Fruit fly (Drosophila melanogaster): ENCODE results near the gene CG42507.

CG42507 gene

dm6 chr3L:14775711-14776660 is 18.2 kb upstream of the CG42507 start, which contains the start of gene mop (continued):
- TF ChIP-seq CG2202 (tag; optimal IDR thresholded peaks at IDR 0.05), result no peak
- TF ChIP-seq Aef1 (GFP tag; IDR thresholded peaks at IDR 0.05), result peak; percentile 30; the same call in 1 of the 3 replicates
- TF ChIP-seq HLHmδ (GFP tag; optimal IDR thresholded peaks at IDR 0.05), result no peak
- TF ChIP-seq Awh (GFP tag; IDR thresholded peaks at IDR 0.05), result peak; percentile 43
- TF ChIP-seq pzg (GFP tag; optimal IDR thresholded peaks at IDR 0.05), result peak; percentile 54
- no peak for TF ChIP-seq Dfd (GFP tag; optimal IDR thresholded peaks at IDR 0.05)
- peak; percentile 2 for TF ChIP-seq CG9817 (tag; optimal IDR thresholded peaks at IDR 0.05)
- TF ChIP-seq Dbx (GFP tag; IDR thresholded peaks at IDR 0.05), result peak; percentile 70; the same call in 2 of the 3 replicates
- TF ChIP-seq ci (GFP tag; IDR thresholded peaks at IDR 0.05), result peak; percentile 56; the same call in 1 of the 3 replicates
- TF ChIP-seq CG6813 (GFP tag; optimal IDR thresholded peaks at IDR 0.05), result no peak
- TF ChIP-seq CG32532 (GFP tag; IDR thresholded peaks at IDR 0.05), result peak; percentile 80
- TF ChIP-seq CG2120 (GFP tag; optimal IDR thresholded peaks at IDR 0.05), result peak; percentile 64
- peak; percentile 65 for TF ChIP-seq bbx (GFP tag; IDR thresholded peaks at IDR 0.05; ENCODE audit: partially characterized antibody)
- TF ChIP-seq Hmr (GFP tag; optimal IDR thresholded peaks at IDR 0.05), result no peak
- TF ChIP-seq CG14441 (GFP tag; IDR thresholded peaks at IDR 0.05), result peak; percentile 63
- TF ChIP-seq H2.0 (GFP tag; IDR thresholded peaks at IDR 0.05), result peak; percentile 56
- peak; percentile 16 for TF ChIP-seq CG4820 (GFP tag; optimal IDR thresholded peaks at IDR 0.05)
- 0 out of 3 replicates have a peak, but pooled peaks have one; percentile 45 for TF ChIP-seq ken (GFP tag; IDR thresholded peaks at IDR 0.05)
- peak; percentile 1 for TF ChIP-seq CG18764 (GFP tag; optimal IDR thresholded peaks at IDR 0.05)
- TF ChIP-seq tup (GFP tag; optimal IDR thresholded peaks at IDR 0.05), result no peak
- TF ChIP-seq gce (GFP tag; IDR thresholded peaks at IDR 0.05), result no peak
- no peak for TF ChIP-seq da (GFP tag; optimal IDR thresholded peaks at IDR 0.05)
- no peak for TF ChIP-seq fd64A (GFP tag; optimal IDR thresholded peaks at IDR 0.05)
- TF ChIP-seq CG12236 (GFP tag; optimal IDR thresholded peaks at IDR 0.05), result no peak
- TF ChIP-seq CG11695 (GFP tag; IDR thresholded peaks at IDR 0.05), result 0 out of 3 replicates have a peak, but pooled peaks have one; percentile 8
- TF ChIP-seq hkb (optimal IDR thresholded peaks at IDR 0.05), result no peak
- peak; percentile 62; the same call in 1 of the 2 replicates for TF ChIP-seq hkb (GFP tag; IDR thresholded peaks at IDR 0.05)
- no peak for TF ChIP-seq CG12744 (GFP tag; optimal IDR thresholded peaks at IDR 0.05)
- no peak for TF ChIP-seq CG7357 (GFP tag; IDR thresholded peaks at IDR 0.05)
- no peak for TF ChIP-seq bab2 (GFP tag; optimal IDR thresholded peaks at IDR 0.05)
- TF ChIP-seq disco-r (GFP tag; optimal IDR thresholded peaks at IDR 0.05), result no peak
- no peak for TF ChIP-seq wor (GFP tag; IDR thresholded peaks at IDR 0.05)
- TF ChIP-seq chif (GFP tag; optimal IDR thresholded peaks at IDR 0.05), result no peak
- no peak for TF ChIP-seq HmgD (GFP tag; optimal IDR thresholded peaks at IDR 0.05)
- TF ChIP-seq wek (GFP tag; optimal IDR thresholded peaks at IDR 0.05), result peak; percentile 92
- TF ChIP-seq CG2889 (GFP tag; IDR thresholded peaks at IDR 0.05), result 0 out of 3 replicates have a peak, but pooled peaks have one; percentile 19
- no peak for TF ChIP-seq CG1603 (tag; optimal IDR thresholded peaks at IDR 0.05)
- TF ChIP-seq Dip3 (GFP tag; optimal IDR thresholded peaks at IDR 0.05), result no peak
- TF ChIP-seq Camta (GFP tag; optimal IDR thresholded peaks at IDR 0.05), result no peak
- TF ChIP-seq CG7745 (tag; optimal IDR thresholded peaks at IDR 0.05), result peak; percentile 36
- TF ChIP-seq ato (GFP tag; IDR thresholded peaks at IDR 0.05; ENCODE audit: partially characterized antibody), result no peak
- TF ChIP-seq HLH4C (GFP tag; IDR thresholded peaks at IDR 0.05; ENCODE audit: partially characterized antibody), result 0 out of 3 replicates have a peak, but pooled peaks have one; percentile 46
- TF ChIP-seq CG4707 (GFP tag; optimal IDR thresholded peaks at IDR 0.05), result no peak
- no peak for TF ChIP-seq CG1602 (GFP tag; optimal IDR thresholded peaks at IDR 0.05)
- no peak for TF ChIP-seq kay (GFP tag; optimal IDR thresholded peaks at IDR 0.05)
- no peak; the same call in 1 of the 2 replicates for TF ChIP-seq CG6689 (GFP tag; IDR thresholded peaks at IDR 0.05)
- no peak for TF ChIP-seq HHEX (GFP tag; optimal IDR thresholded peaks at IDR 0.05)
- no peak for TF ChIP-seq tio (GFP tag; optimal IDR thresholded peaks at IDR 0.05)
- TF ChIP-seq CG4617 (GFP tag; optimal IDR thresholded peaks at IDR 0.05; ENCODE audit: borderline replicate concordance), result peak; percentile 55
